Worm (Caenorhabditis elegans) whole organism, early embryonic: Measurements from ENCODE around the gene C30F2.4.

Source experiments
- B0310.2 ChIP-seq: sonication (generic microtip); optimal IDR thresholded peaks from 2 replicates; lab custom pipeline; 2016; ENCODE audit warnings: mild to moderate bottlenecking, missing genetic modification characterization, missing compliant biosample characterization
- F13C5.2 ChIP-seq: sonication (generic microtip); optimal IDR thresholded peaks from 2 replicates; lab custom pipeline; 2017; ENCODE audit warnings: mild to moderate bottlenecking, missing genetic modification characterization, inconsistent platforms, missing compliant biosample characterization
- ama-1 ChIP-seq: fragments of 150-350 bp; optimal IDR thresholded peaks from 2 replicates; lab custom pipeline; 2014
- ceh-13 ChIP-seq: fragments of 200-800 bp; sonication (Bioruptor generic); optimal IDR thresholded peaks from 2 replicates; lab custom pipeline; 2018; ENCODE audit warnings: mild to moderate bottlenecking, missing genetic modification characterization, missing compliant biosample characterization
- ceh-36 ChIP-seq: sonication (generic microtip); optimal IDR thresholded peaks from 2 replicates; lab custom pipeline; 2016; ENCODE audit warnings: missing genetic modification characterization, inconsistent platforms, missing compliant biosample characterization
- ets-7 ChIP-seq: sonication (generic microtip); optimal IDR thresholded peaks from 2 replicates; lab custom pipeline; 2016; ENCODE audit warnings: missing genotype, missing genetic modification characterization, missing compliant biosample characterization
- flt-1 ChIP-seq: fragments of 200-800 bp; sonication (Bioruptor generic); IDR thresholded peaks from 2 replicates; pipeline ENCODE4 v1.3.6; 2022; ENCODE audit warnings: missing genetic modification characterization, missing compliant biosample characterization
- hmbx-1 ChIP-seq: sonication (generic microtip); optimal IDR thresholded peaks from 2 replicates; lab custom pipeline; 2016; ENCODE audit warnings: mild to moderate bottlenecking, missing genetic modification characterization, missing compliant biosample characterization
- hnd-1 ChIP-seq: sonication (generic microtip); optimal IDR thresholded peaks from 2 replicates; lab custom pipeline; 2016; ENCODE audit warnings: missing genetic modification characterization, missing compliant biosample characterization
- pes-1 ChIP-seq: fragments of 200-800 bp; sonication (Bioruptor generic); IDR thresholded peaks from 2 replicates; pipeline ENCODE4 v1.3.6; 2022; ENCODE audit warnings: missing genetic modification reagents, missing genetic modification characterization, missing compliant biosample characterization
- tbx-11 ChIP-seq: fragments of 200-800 bp; sonication (Bioruptor generic); IDR thresholded peaks from 2 replicates; pipeline ENCODE4 v1.3.6; 2022; ENCODE audit warnings: missing genetic modification characterization, missing compliant biosample characterization
- tbx-37 ChIP-seq: fragments of 200-800 bp; sonication (Bioruptor generic); conservative IDR thresholded peaks from 2 replicates; pipeline ENCODE4 v1.3.6; 2022; ENCODE audit warnings: missing genetic modification reagents, missing genetic modification characterization, missing compliant biosample characterization

DNA sequence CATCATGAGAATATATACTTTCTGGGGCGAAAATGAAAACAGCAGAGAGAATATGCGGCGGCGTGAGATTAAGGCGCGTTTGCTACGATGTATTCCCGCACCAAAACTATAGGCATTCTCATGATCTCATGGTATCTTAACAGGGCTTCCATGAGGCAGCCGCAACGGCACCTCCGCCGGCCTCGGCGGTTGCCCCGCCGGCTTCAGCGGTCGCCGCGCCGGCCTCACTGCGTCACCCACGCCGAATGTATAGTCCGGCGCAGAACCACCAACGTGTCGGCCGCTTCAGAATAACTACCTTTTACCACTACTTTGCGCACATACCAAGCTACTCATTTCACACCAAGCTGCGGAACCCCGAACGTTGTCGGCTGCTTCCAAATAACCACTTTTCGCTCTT lies 41.2 kb upstream of the C30F2.4 start:
- TF ChIP-seq ama-1 (lab: Kevin White, UChicago) = no peak
- TF ChIP-seq hnd-1 (tag; lab: Kevin White, UChicago) = no peak
- no peak for TF ChIP-seq ets-7 (tag; lab: Kevin White, UChicago)
- TF ChIP-seq ceh-13 (GFP tag; lab: Kevin White, UChicago) = no peak
- TF ChIP-seq tbx-37 (GFP tag; lab: Robert Waterston, UW) = no peak
- no peak for TF ChIP-seq pes-1 (GFP tag; lab: Robert Waterston, UW)
- TF ChIP-seq F13C5.2 = no peak
- no peak for TF ChIP-seq B0310.2 (tag; lab: Kevin White, UChicago)
- TF ChIP-seq hmbx-1 (tag; lab: Kevin White, UChicago) = no peak
- TF ChIP-seq tbx-11 = no peak
- TF ChIP-seq ceh-36 (tag; lab: Kevin White, UChicago) = no peak
- TF ChIP-seq flt-1 (GFP tag; lab: Robert Waterston, UW) = no peak
